Worm (Caenorhabditis elegans) whole organism, L4/young adult: Measurements from ENCODE around the gene Y113G7B.11.

Experiments
- W03F9.2 ChIP-seq: fragments of 150-350 bp; optimal IDR thresholded peaks from 2 replicates; lab custom pipeline; 2014; ENCODE audit warnings: missing biosample characterization, missing genetic modification characterization
- dao-5 ChIP-seq: sonication (generic microtip); optimal IDR thresholded peaks from 2 replicates; lab custom pipeline; 2016; ENCODE audit warnings: missing genotype, missing genetic modification characterization, moderate library complexity, missing compliant biosample characterization
- him-1 ChIP-seq: sonication (generic microtip); optimal IDR thresholded peaks from 2 replicates; lab custom pipeline; 2016; ENCODE audit warnings: missing genotype, missing genetic modification reagents, missing genetic modification characterization, missing compliant biosample characterization

Gene Y113G7B.11

ce11 chrV:20215197-20215596 is at the start of gene Y113G7B.11:
TSS of gene Y113G7B.11 (minus strand) at chrV:20215297.
- TF ChIP-seq W03F9.2 (tag; lab: Kevin White, UChicago) (no peak), him-1 (no peak), dao-5 (tag; lab: Kevin White, UChicago) (no peak)

DNA sequence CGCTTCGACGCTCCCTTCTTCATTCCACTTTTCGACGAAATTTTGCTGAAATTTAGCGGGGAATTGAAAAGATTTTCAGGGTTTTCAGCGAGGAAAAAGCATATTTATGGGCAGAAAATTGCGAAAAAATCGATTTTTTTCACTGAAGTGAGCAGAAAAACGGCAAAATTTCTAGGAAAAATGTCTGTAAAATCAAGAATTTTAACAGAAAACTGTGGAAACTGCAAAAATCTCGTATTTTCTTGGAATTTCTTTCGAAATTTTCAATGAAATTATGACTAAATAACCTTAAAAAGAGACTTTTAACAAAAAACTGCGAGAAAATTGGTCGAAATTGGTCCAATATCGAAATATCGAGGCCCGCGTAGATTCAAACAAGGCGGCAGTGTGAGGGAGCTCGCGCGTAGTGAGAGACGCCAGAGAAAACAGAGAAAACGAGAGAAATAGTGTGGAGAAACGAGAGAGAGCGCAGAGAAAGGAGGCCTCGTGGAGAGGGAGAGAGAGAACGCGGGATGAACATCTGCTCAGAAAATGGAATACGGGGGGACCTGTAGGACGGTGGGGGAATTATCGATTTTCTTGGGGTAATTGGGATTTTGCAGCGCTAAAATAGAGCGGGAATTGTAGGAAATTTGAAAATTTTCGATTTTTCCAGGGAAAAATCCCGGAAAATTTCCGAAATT is 34.5 kb upstream of the Y113G7B.11 start, which contains the start of gene swsn-1:
Gene swsn-1, minus strand, starts transcription at position 51 of the 683 bp plus-strand sequence.
- TF ChIP-seq dao-5 (tag; lab: Kevin White, UChicago) (no peak), W03F9.2 (tag; lab: Kevin White, UChicago) (no peak), him-1 (no peak)

DNA sequence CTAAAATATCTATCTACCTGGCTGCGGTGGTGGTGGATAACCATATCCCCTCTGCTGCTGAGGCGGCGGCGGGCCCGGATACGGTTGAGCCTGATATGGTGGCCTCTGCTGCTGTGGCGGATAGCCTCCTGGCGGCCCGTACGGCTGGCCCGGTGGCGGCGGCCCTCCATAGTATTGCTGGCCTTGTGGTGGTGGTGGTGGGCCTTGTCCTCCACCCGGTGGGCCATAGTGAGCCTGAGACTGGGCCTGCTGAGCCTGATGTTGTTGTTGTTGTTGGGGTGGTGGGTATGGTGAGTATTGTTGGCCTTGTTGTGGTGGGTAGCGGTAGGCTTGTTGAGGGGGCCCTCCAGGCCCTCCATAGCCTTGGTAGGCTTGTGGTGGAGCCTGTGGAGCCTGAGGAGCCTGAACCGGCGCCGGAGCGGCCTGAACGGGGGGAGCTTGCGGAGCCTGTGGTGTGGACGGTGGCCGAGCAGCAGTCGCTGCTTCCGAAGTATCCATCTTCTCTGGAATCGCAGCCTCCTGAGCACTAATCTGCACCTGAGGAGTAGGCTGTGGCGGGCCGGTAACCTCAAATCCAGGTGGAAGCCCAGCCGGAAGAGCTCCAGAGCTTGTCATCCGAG is 26.3 kb upstream of the Y113G7B.11 start:
- no peak for TF ChIP-seq W03F9.2 (tag; lab: Kevin White, UChicago)

- TF ChIP-seq him-1 (no peak), W03F9.2 (tag; lab: Kevin White, UChicago) (no peak), dao-5 (tag; lab: Kevin White, UChicago) (no peak)
Measured at ce11 chrV:20237429-20237828, 22.3 kb upstream of the Y113G7B.11 start, which contains the start of gene sld-5. TSS of gene sld-5 (minus strand) at chrV:20237745.

- TF ChIP-seq W03F9.2 (tag; lab: Kevin White, UChicago), result no peak
Measured at ce11 chrV:20235231-20235630, 20.1 kb upstream of the Y113G7B.11 start.

- no peak for TF ChIP-seq W03F9.2 (tag; lab: Kevin White, UChicago)
Measured at ce11 chrV:20234439-20234838, 19.3 kb upstream of the Y113G7B.11 start.

ce11 chrV:20233743-20234142 is 18.6 kb upstream of the Y113G7B.11 start, which contains the start of gene Y113G7B.15:
TSS of gene Y113G7B.15 (minus strand) at chrV:20233843.
- TF ChIP-seq him-1 (no peak), dao-5 (tag; lab: Kevin White, UChicago) (no peak), W03F9.2 (tag; lab: Kevin White, UChicago) (no peak)

ce11 chrV:20225312-20225711 is 10.2 kb upstream of the Y113G7B.11 start:
- TF ChIP-seq W03F9.2 (tag; lab: Kevin White, UChicago), result no peak
- TF ChIP-seq him-1, result no peak
- no peak for TF ChIP-seq dao-5 (tag; lab: Kevin White, UChicago)

- no peak for TF ChIP-seq him-1
- no peak for TF ChIP-seq dao-5 (tag; lab: Kevin White, UChicago)
- no peak for TF ChIP-seq W03F9.2 (tag; lab: Kevin White, UChicago)
Measured at ce11 chrV:20223725-20224124, 8.6 kb upstream of the Y113G7B.11 start.

DNA sequence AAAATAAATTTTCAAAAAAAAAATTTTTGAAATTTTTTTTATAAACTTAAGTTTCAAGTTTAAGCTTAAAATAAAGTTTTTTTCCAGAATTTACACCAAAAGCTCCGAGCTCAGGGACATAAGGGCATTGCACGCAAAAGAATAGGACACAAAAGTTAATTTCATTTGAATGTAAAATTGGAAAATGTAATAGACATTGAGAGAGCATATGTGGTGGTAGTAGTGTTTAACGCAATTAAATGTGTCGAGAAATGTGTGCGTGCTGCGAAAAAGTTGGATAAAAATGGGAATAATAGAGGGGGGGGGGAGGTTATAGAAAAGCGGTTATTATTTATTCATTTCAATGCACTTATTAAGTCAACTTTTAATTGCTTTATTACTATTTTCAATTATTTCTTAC is 5.5 kb upstream of the Y113G7B.11 start:
- TF ChIP-seq dao-5 (tag; lab: Kevin White, UChicago), result no peak
- TF ChIP-seq him-1, result no peak
- TF ChIP-seq W03F9.2 (tag; lab: Kevin White, UChicago), result no peak

DNA sequence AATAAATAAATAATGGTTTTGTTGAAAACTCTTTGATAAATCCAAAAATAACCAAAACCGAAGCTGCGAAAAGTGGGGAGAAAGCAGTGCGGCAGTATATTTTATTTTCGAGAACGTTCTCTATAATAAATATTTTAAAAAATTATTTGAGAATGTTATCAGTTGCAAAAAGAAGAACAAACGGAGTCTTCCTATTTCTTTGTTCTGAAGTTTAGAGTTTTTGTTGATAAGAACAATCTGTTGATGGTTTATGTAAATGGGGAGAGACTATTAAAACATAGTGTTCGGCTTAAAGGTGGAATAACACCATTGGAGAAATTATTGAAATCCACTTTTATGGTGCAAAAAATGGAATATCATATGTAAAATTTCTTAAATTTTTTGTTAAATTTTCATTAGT is 2.0 kb downstream of the Y113G7B.11 start:
- TF ChIP-seq W03F9.2 (tag; lab: Kevin White, UChicago), result no peak

ce11 chrV:20212584-20212983 is 2.5 kb downstream of the Y113G7B.11 start, which contains the start of gene Y113G7B.12:
TSS of gene Y113G7B.12 (minus strand) at chrV:20212684.
- TF ChIP-seq dao-5 (tag; lab: Kevin White, UChicago) (no peak), W03F9.2 (tag; lab: Kevin White, UChicago) (no peak), him-1 (no peak)

DNA sequence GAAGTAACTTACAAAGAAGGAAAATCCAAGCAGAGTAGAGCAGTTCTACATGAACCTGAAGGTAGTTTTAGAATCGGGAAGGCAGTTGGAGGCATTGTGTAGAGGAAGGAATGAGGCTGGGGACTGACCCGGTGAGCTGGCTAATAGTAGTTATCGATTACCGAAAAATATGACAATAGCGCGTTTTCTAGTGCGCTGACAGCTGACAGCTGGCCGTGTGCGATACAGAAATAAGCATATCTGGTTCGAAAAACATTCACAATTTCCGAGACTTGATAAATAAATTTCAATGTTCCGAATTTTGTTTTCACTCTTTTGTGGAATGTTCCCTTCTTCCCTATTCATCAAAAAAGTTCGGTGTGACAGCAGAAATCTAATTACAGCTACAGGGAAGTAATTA is 9.0 kb downstream of the Y113G7B.11 start, which contains the start of the genes fbxb-59 and srbc-34:
Gene fbxb-59, minus strand, starts transcription at position 101 of the 400 bp plus-strand sequence.
Gene srbc-34, plus strand, starts transcription at position 233 of the 400 bp plus-strand sequence.
- TF ChIP-seq dao-5 (tag; lab: Kevin White, UChicago) (no peak), him-1 (no peak), W03F9.2 (tag; lab: Kevin White, UChicago) (no peak)

DNA sequence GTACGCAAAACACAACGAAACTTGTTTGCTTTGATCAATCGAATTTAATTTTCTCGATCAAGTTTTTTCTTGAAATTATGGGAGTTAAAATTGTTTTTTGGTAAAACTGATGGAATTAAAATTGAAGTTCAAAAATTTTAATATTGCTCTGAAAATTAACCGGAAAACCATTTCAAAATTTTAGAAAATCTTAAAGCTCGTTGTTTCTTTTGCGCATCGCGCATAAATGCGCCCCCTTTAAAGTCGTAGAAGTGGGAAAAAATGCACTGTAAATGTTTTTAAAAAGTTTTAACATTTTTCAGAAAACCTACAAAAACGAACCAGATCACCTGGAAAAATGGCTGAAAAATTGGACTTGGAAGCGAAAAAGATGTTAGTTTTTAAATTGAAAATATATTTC is 12.0 kb downstream of the Y113G7B.11 start, which contains the start of gene fbxa-113:
Gene fbxa-113, plus strand, starts transcription at position 301 of the 400 bp plus-strand sequence.
- no peak for TF ChIP-seq him-1
- TF ChIP-seq dao-5 (tag; lab: Kevin White, UChicago), result no peak
- no peak for TF ChIP-seq W03F9.2 (tag; lab: Kevin White, UChicago)
